Fruit fly (Drosophila melanogaster): ENCODE measurements around the gene SAK.
A peak's percentile ranks its signal among the peaks of the same experiment; 100 is the strongest.

The SAK gene

DNA sequence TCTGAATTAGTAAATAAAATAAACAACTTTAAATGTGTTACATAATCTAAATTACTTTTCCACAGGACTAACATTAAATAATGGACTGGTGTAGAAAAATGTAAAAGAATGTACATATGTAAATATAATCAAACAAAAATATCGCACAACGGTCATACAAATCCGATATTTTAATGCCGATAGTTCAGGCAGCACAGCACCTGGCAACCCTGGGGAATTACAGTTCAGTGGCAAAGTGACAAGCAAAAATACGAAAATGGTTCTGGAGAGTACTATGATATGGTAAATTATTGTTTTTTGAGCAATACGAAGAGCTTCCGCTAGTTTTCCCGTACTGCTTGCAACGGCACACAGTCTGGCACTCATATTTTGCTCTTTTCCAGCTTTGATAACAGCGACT, 21.2 kb upstream of the SAK start, which contains the start of gene Rpn10 (continued):
- TF ChIP-seq CG12299 (tag; optimal IDR thresholded peaks at IDR 0.05) (peak; percentile 1), nmo (GFP tag; optimal IDR thresholded peaks at IDR 0.05) (peak; percentile 72), sima (GFP tag; optimal IDR thresholded peaks at IDR 0.05) (no peak), CG12659 (GFP tag; optimal IDR thresholded peaks at IDR 0.05) (peak; percentile 83), zf30C (GFP tag; optimal IDR thresholded peaks at IDR 0.05) (peak; percentile 78), CG32772 (GFP tag; IDR thresholded peaks at IDR 0.05) (no peak), CG18011 (GFP tag; optimal IDR thresholded peaks at IDR 0.05) (no peak), pho (GFP tag; optimal IDR thresholded peaks at IDR 0.05) (no peak), CG31441 (GFP tag; IDR thresholded peaks at IDR 0.05) (no peak), zfh2 (GFP tag; optimal IDR thresholded peaks at IDR 0.05) (peak; percentile 27), sens-2 (GFP tag; IDR thresholded peaks at IDR 0.05) (no peak), prd (optimal IDR thresholded peaks at IDR 0.05) (no peak), prd (GFP tag; IDR thresholded peaks at IDR 0.05) (no peak), wek (GFP tag; optimal IDR thresholded peaks at IDR 0.05) (no peak), lilli (GFP tag; optimal IDR thresholded peaks at IDR 0.05) (peak; percentile 42), CG14965 (GFP tag; optimal IDR thresholded peaks at IDR 0.05; ENCODE audit: borderline replicate concordance) (no peak), btn (GFP tag; optimal IDR thresholded peaks at IDR 0.05) (no peak), CG7963 (GFP tag; IDR thresholded peaks at IDR 0.05; ENCODE audit: partially characterized antibody) (peak; percentile 93), CG18619 (GFP tag; optimal IDR thresholded peaks at IDR 0.05) (no peak), BEAF-32 (GFP tag; optimal IDR thresholded peaks at IDR 0.05) (peak; percentile 99), Fer3 (tag; optimal IDR thresholded peaks at IDR 0.05) (peak; percentile 2), CG4617 (GFP tag; optimal IDR thresholded peaks at IDR 0.05; ENCODE audit: borderline replicate concordance) (peak; percentile 88), CG2120 (GFP tag; optimal IDR thresholded peaks at IDR 0.05) (peak; percentile 54), CG16813 (GFP tag; IDR thresholded peaks at IDR 0.05; ENCODE audit: partially characterized antibody) (peak; percentile 99), vnd (GFP tag; IDR thresholded peaks at IDR 0.05; ENCODE audit: partially characterized antibody) (peak; percentile 97), Fer2 (tag; optimal IDR thresholded peaks at IDR 0.05) (no peak), Xbp1 (GFP tag; optimal IDR thresholded peaks at IDR 0.05) (peak; percentile 58), HLH4C (GFP tag; IDR thresholded peaks at IDR 0.05; ENCODE audit: partially characterized antibody) (peak; percentile 95), CG33557 (GFP tag; optimal IDR thresholded peaks at IDR 0.05) (no peak), Ets97D (GFP tag; optimal IDR thresholded peaks at IDR 0.05) (peak; percentile 76), CG3163 (GFP tag; optimal IDR thresholded peaks at IDR 0.05) (no peak), br (optimal IDR thresholded peaks at IDR 0.05) (no peak), hbn (GFP tag; IDR thresholded peaks at IDR 0.05; ENCODE audit: partially characterized antibody) (peak; percentile 98), CG12391 (tag; optimal IDR thresholded peaks at IDR 0.05) (peak; percentile 57), chif (GFP tag; optimal IDR thresholded peaks at IDR 0.05) (peak in 1 of 2 experiments; percentile 5), mirr (GFP tag; optimal IDR thresholded peaks at IDR 0.05) (no peak), CG15011 (GFP tag; optimal IDR thresholded peaks at IDR 0.05) (no peak), CG6689 (GFP tag; IDR thresholded peaks at IDR 0.05) (no peak), CG14860 (GFP tag; IDR thresholded peaks at IDR 0.05; ENCODE audit: partially characterized antibody) (peak; percentile 97), crc (GFP tag; optimal IDR thresholded peaks at IDR 0.05) (no peak), Sry-β (GFP tag; optimal IDR thresholded peaks at IDR 0.05) (no peak), fu2 (GFP tag; optimal IDR thresholded peaks at IDR 0.05) (no peak), hb (GFP tag; IDR thresholded peaks at IDR 0.05; ENCODE audit: partially characterized antibody) (peak; percentile 98), MTF-1 (GFP tag; optimal IDR thresholded peaks at IDR 0.05; ENCODE audit: borderline replicate concordance) (no peak), kni (GFP tag; optimal IDR thresholded peaks at IDR 0.05) (no peak), emc (GFP tag; optimal IDR thresholded peaks at IDR 0.05) (no peak), CG15601 (tag; optimal IDR thresholded peaks at IDR 0.05) (peak; percentile 11), CG2202 (tag; optimal IDR thresholded peaks at IDR 0.05) (no peak), PHDP (tag; optimal IDR thresholded peaks at IDR 0.05) (peak; percentile 22), CG34224 (GFP tag; IDR thresholded peaks at IDR 0.05; ENCODE audit: partially characterized antibody) (peak; percentile 98)

Data from whole organism, embryonic.